Worm (Caenorhabditis elegans) whole organism, L1 larva: Measurements from ENCODE around the gene T27A1.2.
A peak's percentile ranks its signal among the peaks of the same experiment; 100 is the strongest.
"Not testable (repeated sequence)": the region's sequence is repeated elsewhere in the genome, so short reads cannot be mapped to it uniquely, and the experiment has no call there.

Experiments used
- C34B4.2 ChIP-seq: sonication (generic microtip); optimal IDR thresholded peaks from 2 replicates; lab custom pipeline; 2017; ENCODE audit warnings: mild to moderate bottlenecking, missing genetic modification characterization, missing compliant biosample characterization
- F16B12.6 ChIP-seq: fragments of 150-350 bp; optimal IDR thresholded peaks from 2 replicates; lab custom pipeline; 2014; ENCODE audit warnings: missing biosample characterization, missing genetic modification characterization
- aha-1 ChIP-seq: fragments of 150-350 bp; optimal IDR thresholded peaks from 2 replicates; lab custom pipeline; 2014; ENCODE audit warnings: missing biosample characterization, missing genetic modification characterization
- alr-1 ChIP-seq: fragments of 200-800 bp; sonication (Bioruptor generic); optimal IDR thresholded peaks from 2 replicates; lab custom pipeline; 2018; ENCODE audit warnings: borderline replicate concordance, mild to moderate bottlenecking, missing genetic modification characterization, missing compliant biosample characterization
- blmp-1 ChIP-seq: fragments of 150-350 bp; optimal IDR thresholded peaks from 2 replicates; lab custom pipeline; 2014; ENCODE audit warnings: missing biosample characterization, missing genetic modification characterization
- ceh-63 ChIP-seq: fragments of 200-800 bp; sonication (Bioruptor generic); optimal IDR thresholded peaks from 2 replicates; lab custom pipeline; 2018; ENCODE audit warnings: mild to moderate bottlenecking, missing genetic modification characterization, missing compliant biosample characterization
- ceh-90 ChIP-seq: sonication (generic microtip); optimal IDR thresholded peaks from 2 replicates; lab custom pipeline; 2016; ENCODE audit warnings: missing genetic modification characterization, missing compliant biosample characterization
- dpl-1 ChIP-seq, 3 experiments: fragments of 150-350 bp in 2 of 3; sonication (generic microtip) in 1 of 3; optimal IDR thresholded peaks; 2 replicates each; lab custom pipeline; 2014 to 2017; ENCODE audit warnings: missing biosample characterization in 3 of 3, missing genetic modification characterization in 3 of 3, missing genetic modification reagents in 3 of 3
- elt-2 ChIP-seq: sonication (generic microtip); optimal IDR thresholded peaks from 2 replicates; lab custom pipeline; 2016; ENCODE audit warnings: missing genetic modification characterization, mild to moderate bottlenecking, inconsistent platforms, missing compliant biosample characterization, missing genetic modification reagents
- elt-3 ChIP-seq, 6 experiments: fragments of 150-350 bp in 1 of 6; sonication (generic microtip); optimal IDR thresholded peaks; 2 replicates each; lab custom pipeline; 2017 to 2018; ENCODE audit warnings: missing biosample characterization in 6 of 6, missing genetic modification characterization in 6 of 6, inconsistent platforms in 1 of 6
- hlh-4 ChIP-seq: sonication (generic microtip); optimal IDR thresholded peaks from 2 replicates; lab custom pipeline; 2016; ENCODE audit warnings: mild to moderate bottlenecking, missing genetic modification characterization, missing compliant biosample characterization
- irx-1 ChIP-seq: sonication (generic microtip); optimal IDR thresholded peaks from 2 replicates; lab custom pipeline; 2016; ENCODE audit warnings: missing genetic modification characterization, missing compliant biosample characterization
- isw-1 ChIP-seq: fragments of 200-800 bp; sonication (Bioruptor generic); IDR thresholded peaks from 2 replicates; pipeline ENCODE4 v1.3.6; 2022; ENCODE audit warnings: missing genetic modification characterization, missing compliant biosample characterization
- jun-1 ChIP-seq: fragments of 150-350 bp; optimal IDR thresholded peaks from 2 replicates; lab custom pipeline; 2014; ENCODE audit warnings: missing biosample characterization, missing genetic modification reagents, missing genetic modification characterization
- lin-13 ChIP-seq: fragments of 150-350 bp; optimal IDR thresholded peaks from 2 replicates; lab custom pipeline; 2014; ENCODE audit warnings: missing biosample characterization, missing genetic modification reagents, missing genetic modification characterization
- lin-39 ChIP-seq: fragments of 150-350 bp; optimal IDR thresholded peaks from 2 replicates; lab custom pipeline; 2014; ENCODE audit warnings: missing biosample characterization, missing genetic modification reagents, missing genetic modification characterization
- lsy-2 ChIP-seq, 2 experiments: fragments of 150-350 bp; optimal IDR thresholded peaks; 2 replicates each; lab custom pipeline; 2014; ENCODE audit warnings: missing biosample characterization in 2 of 2, missing genetic modification characterization in 2 of 2
- mab-9 ChIP-seq: fragments of 200-800 bp; sonication (Bioruptor generic); IDR thresholded peaks from 2 replicates; pipeline ENCODE4 v1.3.6; 2022; ENCODE audit warnings: missing genetic modification reagents, missing genetic modification characterization, missing compliant biosample characterization
- mdl-1 ChIP-seq, 2 experiments: fragments of 150-350 bp; optimal IDR thresholded peaks; 2 replicates each; lab custom pipeline; 2014 to 2017; ENCODE audit warnings: missing biosample characterization in 2 of 2, missing genetic modification characterization in 2 of 2, inconsistent platforms in 1 of 2
- mef-2 ChIP-seq: fragments of 150-350 bp; optimal IDR thresholded peaks from 2 replicates; lab custom pipeline; 2014; ENCODE audit warnings: missing biosample characterization, missing genetic modification characterization
- nhr-11 ChIP-seq: fragments of 150-350 bp; optimal IDR thresholded peaks from 2 replicates; lab custom pipeline; 2014; ENCODE audit warnings: missing biosample characterization, missing genetic modification characterization
- nhr-19 ChIP-seq: fragments of 200-800 bp; sonication (Bioruptor generic); conservative IDR thresholded peaks from 2 replicates; pipeline ENCODE4 v1.3.6; 2022; ENCODE audit warnings: missing genetic modification characterization, missing compliant biosample characterization
- nhr-84 ChIP-seq: sonication (generic microtip); optimal IDR thresholded peaks from 2 replicates; lab custom pipeline; 2017; ENCODE audit warnings: missing biosample characterization, missing genetic modification characterization
- pag-3 ChIP-seq: sonication (generic microtip); optimal IDR thresholded peaks from 2 replicates; lab custom pipeline; 2017; ENCODE audit warnings: missing genetic modification characterization, mild to moderate bottlenecking, missing compliant biosample characterization, antibody characterized with exemption, borderline replicate concordance; ENCODE audit not compliant: insufficient read depth
- rnt-1 ChIP-seq: sonication (generic microtip); optimal IDR thresholded peaks from 2 replicates; lab custom pipeline; 2016; ENCODE audit warnings: mild to moderate bottlenecking, missing genetic modification characterization, moderate library complexity, missing compliant biosample characterization
- tbx-2 ChIP-seq: sonication (generic microtip); optimal IDR thresholded peaks from 2 replicates; lab custom pipeline; 2016; ENCODE audit warnings: missing genetic modification characterization, missing compliant biosample characterization
- unc-130 ChIP-seq: fragments of 150-350 bp; optimal IDR thresholded peaks from 2 replicates; lab custom pipeline; 2017; ENCODE audit warnings: missing biosample characterization, missing genetic modification characterization, inconsistent platforms
- vab-15 ChIP-seq: sonication (generic microtip); optimal IDR thresholded peaks from 2 replicates; lab custom pipeline; 2017; ENCODE audit warnings: missing genotype, mild to moderate bottlenecking, missing genetic modification characterization, missing compliant biosample characterization
- xbp-1 ChIP-seq: sonication (generic microtip); optimal IDR thresholded peaks from 2 replicates; lab custom pipeline; 2016; ENCODE audit warnings: missing genetic modification characterization, missing compliant biosample characterization
- zag-1 ChIP-seq: fragments of 150-350 bp; optimal IDR thresholded peaks from 2 replicates; lab custom pipeline; 2014; ENCODE audit warnings: missing biosample characterization, missing genetic modification characterization
- ztf-11 ChIP-seq, 2 experiments: sonication (generic microtip); optimal IDR thresholded peaks; 2 replicates each; lab custom pipeline; 2016 to 2017; ENCODE audit warnings: missing genetic modification characterization in 2 of 2, missing biosample characterization in 1 of 2, missing compliant biosample characterization in 1 of 2

The T27A1.2 gene

ce11 chrII:542416-542815 lies 5.7 kb upstream of the T27A1.2 start:
- TF ChIP-seq ztf-11 (tag; optimal IDR thresholded peaks at IDR 0.05; lab: Kevin White, UChicago) (no peak), elt-3 (tag; optimal IDR thresholded peaks at IDR 0.05; lab: Kevin White, UChicago) (peak in 1 of 6 experiments; percentile 76), blmp-1 (tag; lab: Kevin White, UChicago) (peak; percentile 87)

ce11 chrII:535226-535625 lies 1.4 kb downstream of the T27A1.2 start, which contains the start of gene T27A1.3:
T27A1.3 (plus strand) TSS chrII:535526.
- TF ChIP-seq hlh-4 (tag; lab: Kevin White, UChicago); nhr-19 (GFP tag; lab: Robert Waterston, UW); nhr-11 (tag; lab: Kevin White, UChicago): not testable (repeated sequence)

- TF ChIP-seq C34B4.2 (tag; lab: Kevin White, UChicago) (no peak), xbp-1 (tag; lab: Kevin White, UChicago) (no peak), nhr-84 (tag; lab: Kevin White, UChicago) (no peak), isw-1 (no peak), lin-39 (no peak), jun-1 (no peak), ceh-90 (tag; lab: Kevin White, UChicago) (no peak), rnt-1 (peak; percentile 36), pag-3 (tag; lab: Kevin White, UChicago) (peak; percentile 99)
Measured at ce11 chrII:526375-526774, 10.3 kb downstream of the T27A1.2 start, which contains the start of gene lgc-34. lgc-34 (plus strand) TSS chrII:526574.

DNA sequence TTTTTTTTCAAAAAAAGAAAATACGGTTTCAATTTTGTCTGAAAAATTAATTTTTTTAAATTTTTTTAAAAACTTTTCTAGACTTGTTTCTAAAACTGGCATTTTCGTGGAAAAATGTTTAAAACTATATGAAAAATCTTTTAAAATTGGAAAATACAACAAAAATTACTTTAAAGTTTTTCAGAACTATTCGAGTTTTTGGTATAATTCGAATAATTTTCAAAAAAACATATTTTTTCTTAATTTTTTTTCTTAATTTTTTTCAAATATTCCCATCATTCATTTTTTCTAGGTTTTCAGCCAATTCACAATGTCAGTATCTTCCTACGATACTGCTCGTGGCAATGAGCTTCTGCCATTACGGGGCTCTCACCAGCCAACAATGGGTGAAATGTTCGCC lies 14.4 kb downstream of the T27A1.2 start, which contains the start of gene slc-36.2:
Gene slc-36.2, plus strand, starts transcription at position 301 of the 400 bp plus-strand sequence.
- TF ChIP-seq unc-130 (no peak), F16B12.6 (no peak), mab-9 (no peak), alr-1 (no peak)

DNA sequence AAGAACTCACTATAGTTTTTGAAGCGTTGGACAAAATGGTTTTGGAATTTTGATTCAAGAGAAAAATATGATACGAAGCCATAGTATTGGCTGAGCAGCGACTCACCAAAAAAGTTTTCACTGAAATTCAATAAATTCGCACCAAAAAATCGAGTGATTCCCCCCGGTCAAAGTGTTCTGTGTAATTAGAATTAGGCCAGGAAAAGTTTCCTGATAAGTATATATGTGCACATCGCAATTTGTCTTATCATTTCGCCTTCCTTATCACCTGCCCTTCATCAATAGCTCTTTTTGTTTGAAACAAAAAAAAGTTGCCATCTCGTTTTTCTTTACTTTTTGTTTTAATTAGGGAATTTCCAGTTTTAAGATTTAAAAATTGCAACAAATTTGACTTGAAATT lies 15.0 kb downstream of the T27A1.2 start:
- TF ChIP-seq aha-1 (tag; lab: Kevin White, UChicago) (no peak), elt-2 (tag; lab: Kevin White, UChicago) (peak; percentile 51)

- TF ChIP-seq lsy-2 (tag; optimal IDR thresholded peaks at IDR 0.05; lab: Kevin White, UChicago) (peak in 1 of 2 experiments; percentile 7), tbx-2 (no peak)
- TF ChIP-seq, all 84 proteins: peak for 1
Measured at ce11 chrII:515765-516164, 20.9 kb downstream of the T27A1.2 start, which contains the start of gene mab-9. mab-9 (plus strand) TSS chrII:516024.

ce11 chrII:512630-513029 lies 24.0 kb downstream of the T27A1.2 start:
- TF ChIP-seq mef-2 = no peak
- no peak for TF ChIP-seq zag-1 (tag; lab: Kevin White, UChicago)
- no peak for TF ChIP-seq ceh-63 (GFP tag; lab: Kevin White, UChicago)
- no peak for TF ChIP-seq lin-13 (GFP tag; lab: Kevin White, UChicago)
- TF ChIP-seq ztf-11 (tag; optimal IDR thresholded peaks at IDR 0.05; lab: Kevin White, UChicago) = no peak
- no peak for TF ChIP-seq xbp-1 (tag; lab: Kevin White, UChicago)
- no peak for TF ChIP-seq lsy-2 (tag; optimal IDR thresholded peaks at IDR 0.05; lab: Kevin White, UChicago)
- no peak for TF ChIP-seq dpl-1 (GFP tag; optimal IDR thresholded peaks at IDR 0.05; lab: Kevin White, UChicago)
- no peak for TF ChIP-seq mdl-1 (tag; optimal IDR thresholded peaks at IDR 0.05; lab: Kevin White, UChicago)
- no peak for TF ChIP-seq nhr-19 (GFP tag; lab: Robert Waterston, UW)
- TF ChIP-seq vab-15 (tag; lab: Kevin White, UChicago) = no peak
- no peak for TF ChIP-seq ceh-90 (tag; lab: Kevin White, UChicago)
- no peak for TF ChIP-seq irx-1 (tag; lab: Kevin White, UChicago)
- TF ChIP-seq aha-1 (tag; lab: Kevin White, UChicago) = no peak
